Worm (Caenorhabditis elegans): ENCODE results near the gene B0304.2.

DNA sequence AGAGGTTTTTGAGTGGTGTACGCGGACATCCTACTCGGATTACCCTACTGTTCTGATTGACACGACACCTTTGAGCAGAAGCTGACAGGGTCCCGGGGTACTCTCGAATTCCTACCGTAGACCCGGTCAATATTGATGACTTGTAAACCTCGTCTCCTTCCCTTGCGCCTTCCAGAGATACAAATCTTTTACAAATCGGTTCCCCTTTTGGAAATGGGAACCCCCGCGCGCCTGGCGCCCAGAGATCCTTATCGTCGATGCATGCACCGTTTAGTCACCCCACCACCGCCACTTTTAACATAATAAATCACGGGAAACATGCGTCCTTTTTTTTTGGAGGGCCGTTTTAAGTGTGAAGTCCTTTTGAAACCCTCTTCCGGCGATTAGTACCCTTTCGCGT is 49.7 kb downstream of the B0304.2 start:
- TF ChIP-seq pha-4 (tag; optimal IDR thresholded peaks at IDR 0.05) (no peak), K02D7.2 (tag; optimal IDR thresholded peaks at IDR 0.05) (no peak), pqm-1 (tag; optimal IDR thresholded peaks at IDR 0.05) (no peak), nhr-11 (tag; optimal IDR thresholded peaks at IDR 0.05) (no peak), unc-55 (GFP tag; optimal IDR thresholded peaks at IDR 0.05) (no peak), tbx-2 (tag; optimal IDR thresholded peaks at IDR 0.05) (no peak), lin-11 (tag; optimal IDR thresholded peaks at IDR 0.05) (no peak), hlh-13 (GFP tag; optimal IDR thresholded peaks at IDR 0.05) (no peak)
